Worm (Caenorhabditis elegans) whole organism, L4 larva: Measurements from ENCODE around the gene B0244.16.

ENCODE experiments used
- F26F4.8 ChIP-seq: fragments of 200-800 bp; sonication (Bioruptor generic); conservative IDR thresholded peaks from 2 replicates; pipeline ENCODE4 v1.3.6; 2022; ENCODE audit warnings: missing genetic modification characterization, missing compliant biosample characterization
- F37D6.2 ChIP-seq: sonication (generic microtip); optimal IDR thresholded peaks from 2 replicates; lab custom pipeline; 2016; ENCODE audit warnings: mild to moderate bottlenecking, missing genetic modification characterization, missing compliant biosample characterization
- T26A8.4 ChIP-seq: fragments of 200-800 bp; sonication (Bioruptor generic); IDR thresholded peaks from 2 replicates; pipeline ENCODE4 v1.3.6; 2022; ENCODE audit warnings: missing genetic modification characterization, missing compliant biosample characterization
- aha-1 ChIP-seq: fragments of 150-350 bp; peaks from one replicate; lab custom pipeline; 2014; ENCODE audit warnings: missing biosample characterization, missing genetic modification characterization
- aly-2 ChIP-seq: sonication (generic microtip); optimal IDR thresholded peaks from 2 replicates; lab custom pipeline; 2018; ENCODE audit warnings: missing biosample characterization, missing genetic modification characterization
- attf-4 ChIP-seq: sonication (generic microtip); optimal IDR thresholded peaks from 3 replicates; lab custom pipeline; 2017; ENCODE audit warnings: missing biosample characterization, missing genetic modification characterization
- ceh-28 ChIP-seq: fragments of 150-350 bp; optimal IDR thresholded peaks from 2 replicates; lab custom pipeline; 2014; ENCODE audit warnings: missing biosample characterization, missing genetic modification reagents, missing genetic modification characterization
- ceh-44 ChIP-seq: fragments of 200-800 bp; sonication (Bioruptor generic); IDR thresholded peaks from 2 replicates; pipeline ENCODE4 v1.3.6; 2022; ENCODE audit warnings: missing genetic modification reagents, missing genetic modification characterization, missing compliant biosample characterization
- ceh-62 ChIP-seq: sonication (generic microtip); optimal IDR thresholded peaks from 2 replicates; lab custom pipeline; 2017; ENCODE audit warnings: missing biosample characterization, missing genetic modification characterization
- ceh-82 ChIP-seq: sonication (generic microtip); optimal IDR thresholded peaks from 2 replicates; lab custom pipeline; 2017; ENCODE audit warnings: missing biosample characterization, missing genetic modification characterization
- daf-8 ChIP-seq: fragments of 200-800 bp; sonication (Bioruptor generic); IDR thresholded peaks from 2 replicates; pipeline ENCODE4 v1.3.6; 2022; ENCODE audit warnings: missing genetic modification characterization, missing compliant biosample characterization
- dpl-1 ChIP-seq: fragments of 150-350 bp; optimal IDR thresholded peaks from 2 replicates; lab custom pipeline; 2014; ENCODE audit warnings: missing biosample characterization, missing genetic modification reagents, missing genetic modification characterization
- duxl-1 ChIP-seq: sonication (generic microtip); optimal IDR thresholded peaks from 2 replicates; lab custom pipeline; 2016; ENCODE audit warnings: mild to moderate bottlenecking, missing genetic modification characterization, moderate library complexity, missing compliant biosample characterization; ENCODE audit not compliant: poor library complexity
- gei-8 ChIP-seq: fragments of 200-800 bp; sonication (Bioruptor generic); optimal IDR thresholded peaks from 2 replicates; lab custom pipeline; 2018; ENCODE audit warnings: mild to moderate bottlenecking, missing genetic modification characterization, missing compliant biosample characterization
- hmg-1.1 ChIP-seq: fragments of 200-800 bp; sonication (Bioruptor generic); IDR thresholded peaks from 2 replicates; pipeline ENCODE4 v1.3.6; 2022; ENCODE audit warnings: missing genetic modification reagents, missing genetic modification characterization, missing compliant biosample characterization
- jun-1 ChIP-seq: fragments of 150-350 bp; optimal IDR thresholded peaks from 2 replicates; lab custom pipeline; 2014; ENCODE audit warnings: missing biosample characterization, missing genetic modification reagents, missing genetic modification characterization
- lim-7 ChIP-seq: fragments of 200-800 bp; sonication (Bioruptor generic); IDR thresholded peaks from 2 replicates; pipeline ENCODE4 v1.3.6; 2022; ENCODE audit warnings: missing genetic modification characterization, missing compliant biosample characterization
- lin-15B ChIP-seq: fragments of 150-350 bp; sonication (generic microtip); optimal IDR thresholded peaks from 3 replicates; lab custom pipeline; 2014; ENCODE audit warnings: missing biosample characterization, missing genetic modification characterization
- lin-38 ChIP-seq: fragments of 200-800 bp; sonication (Bioruptor generic); IDR thresholded peaks from 2 replicates; pipeline ENCODE4 v1.3.6; 2022; ENCODE audit warnings: missing genetic modification reagents, missing genetic modification characterization, missing compliant biosample characterization
- lin-39 ChIP-seq: fragments of 150-350 bp; optimal IDR thresholded peaks from 2 replicates; lab custom pipeline; 2014; ENCODE audit warnings: missing biosample characterization, missing genetic modification reagents, missing genetic modification characterization
- madf-5 ChIP-seq, 2 experiments: fragments of 200-800 bp; sonication (Bioruptor generic); IDR thresholded peaks; 2 replicates each; pipeline ENCODE4 v1.3.6; 2022; ENCODE audit warnings: missing compliant biosample characterization in 2 of 2, missing genetic modification characterization in 2 of 2
- mdl-1 ChIP-seq, 2 experiments: fragments of 150-350 bp in 1 of 2; sonication (generic microtip) in 1 of 2; optimal IDR thresholded peaks; 2 replicates each; lab custom pipeline; 2014 to 2017; ENCODE audit warnings: missing biosample characterization in 2 of 2, missing genetic modification characterization in 2 of 2
- mdt-29 ChIP-seq: fragments of 200-800 bp; sonication (Bioruptor generic); IDR thresholded peaks from 2 replicates; pipeline ENCODE4 v1.3.6; 2022; ENCODE audit warnings: missing genetic modification reagents, missing genetic modification characterization, missing compliant biosample characterization
- mes-2 ChIP-seq: sonication (generic microtip); optimal IDR thresholded peaks from 2 replicates; lab custom pipeline; 2016; ENCODE audit warnings: missing genotype, mild to moderate bottlenecking, missing genetic modification characterization, missing compliant biosample characterization; ENCODE audit not compliant: poor library complexity, severe bottlenecking
- mxl-2 ChIP-seq: fragments of 200-800 bp; sonication (Bioruptor generic); conservative IDR thresholded peaks from 2 replicates; pipeline ENCODE4 v1.3.6; 2022; ENCODE audit warnings: missing genetic modification reagents, missing genetic modification characterization, missing compliant biosample characterization
- mxl-3 ChIP-seq: fragments of 200-800 bp; sonication (Bioruptor generic); optimal IDR thresholded peaks from 2 replicates; lab custom pipeline; 2018; ENCODE audit warnings: mild to moderate bottlenecking, missing genetic modification characterization, missing compliant biosample characterization
- nhr-11 ChIP-seq: fragments of 150-350 bp; optimal IDR thresholded peaks from 2 replicates; lab custom pipeline; 2014; ENCODE audit warnings: missing biosample characterization, missing genetic modification characterization
- nhr-237 ChIP-seq: sonication (generic microtip); optimal IDR thresholded peaks from 2 replicates; lab custom pipeline; 2017; ENCODE audit warnings: missing biosample characterization, missing genetic modification characterization
- nhr-28 ChIP-seq: fragments of 150-350 bp; optimal IDR thresholded peaks from 2 replicates; lab custom pipeline; 2014; ENCODE audit warnings: missing biosample characterization, missing genetic modification characterization
- nhr-41 ChIP-seq: fragments of 200-800 bp; sonication (Bioruptor generic); IDR thresholded peaks from 2 replicates; pipeline ENCODE4 v1.3.6; 2022; ENCODE audit warnings: missing genetic modification reagents, missing genetic modification characterization, missing compliant biosample characterization
- nhr-42 ChIP-seq: fragments of 200-800 bp; sonication (Bioruptor generic); IDR thresholded peaks from 2 replicates; pipeline ENCODE4 v1.3.6; 2022; ENCODE audit warnings: missing genetic modification characterization, missing compliant biosample characterization
- nhr-48 ChIP-seq: sonication (generic microtip); optimal IDR thresholded peaks from 2 replicates; lab custom pipeline; 2016; ENCODE audit warnings: mild to moderate bottlenecking, missing genetic modification characterization, missing compliant biosample characterization
- nhr-6 ChIP-seq: fragments of 150-350 bp; optimal IDR thresholded peaks from 2 replicates; lab custom pipeline; 2014; ENCODE audit warnings: missing biosample characterization, missing genetic modification characterization
- nhr-77 ChIP-seq: fragments of 150-350 bp; optimal IDR thresholded peaks from 2 replicates; lab custom pipeline; 2014; ENCODE audit warnings: missing biosample characterization, missing genetic modification characterization
- pha-4 ChIP-seq, 2 experiments: fragments of 150-350 bp in 1 of 2; fragments of 200-800 bp in 1 of 2; sonication (Bioruptor generic) in 1 of 2; IDR thresholded peaks in 1 of 2; optimal IDR thresholded peaks in 1 of 2; 2 replicates each; pipeline versions ENCODE4 v1.3.6 to Lab custom; 2014 to 2022; ENCODE audit warnings: missing genetic modification characterization in 2 of 2, missing genetic modification reagents in 2 of 2, missing biosample characterization in 1 of 2, missing compliant biosample characterization in 1 of 2
- sdz-12 ChIP-seq: fragments of 200-800 bp; sonication (Bioruptor generic); optimal IDR thresholded peaks from 2 replicates; lab custom pipeline; 2018; ENCODE audit warnings: mild to moderate bottlenecking, missing genetic modification characterization, missing compliant biosample characterization
- set-16 ChIP-seq: fragments of 200-800 bp; sonication (Bioruptor generic); IDR thresholded peaks from 2 replicates; pipeline ENCODE4 v1.3.6; 2022; ENCODE audit warnings: missing genetic modification reagents, missing genetic modification characterization, missing compliant biosample characterization
- snpc-1.2 ChIP-seq: fragments of 200-800 bp; sonication (Bioruptor generic); IDR thresholded peaks from 2 replicates; pipeline ENCODE4 v1.3.6; 2022; ENCODE audit warnings: missing genetic modification reagents, missing genetic modification characterization, missing compliant biosample characterization
- snpc-4 ChIP-seq: fragments of 150-350 bp; optimal IDR thresholded peaks from 2 replicates; lab custom pipeline; 2014; ENCODE audit warnings: missing biosample characterization, missing genetic modification characterization
- spr-1 ChIP-seq: sonication (generic microtip); optimal IDR thresholded peaks from 2 replicates; lab custom pipeline; 2016; ENCODE audit warnings: mild to moderate bottlenecking, missing genetic modification characterization, missing compliant biosample characterization
- spr-3 ChIP-seq: fragments of 200-800 bp; sonication (Bioruptor generic); optimal IDR thresholded peaks from 2 replicates; lab custom pipeline; 2018; ENCODE audit warnings: mild to moderate bottlenecking, missing genetic modification characterization, missing compliant biosample characterization
- tra-1 ChIP-seq: fragments of 200-800 bp; sonication (Bioruptor generic); IDR thresholded peaks from 2 replicates; pipeline ENCODE4 v1.3.6; 2022; ENCODE audit warnings: missing genetic modification reagents, missing genetic modification characterization, missing compliant biosample characterization
- unc-62 ChIP-seq, 3 experiments: fragments of 150-350 bp in 1 of 3; sonication (generic microtip); optimal IDR thresholded peaks in 2 of 3; peaks in 1 of 3; 1 replicate in 1 of 3; 2 replicates in 2 of 3; lab custom pipeline; 2014 to 2017; ENCODE audit warnings: missing biosample characterization in 3 of 3, missing genetic modification characterization in 3 of 3, missing genetic modification reagents in 3 of 3, missing genotype in 1 of 3
- vab-7 ChIP-seq: fragments of 200-800 bp; sonication (Bioruptor generic); IDR thresholded peaks from 2 replicates; pipeline ENCODE4 v1.3.6; 2022; ENCODE audit warnings: missing genetic modification reagents, missing genetic modification characterization, missing compliant biosample characterization
- zag-1 ChIP-seq: fragments of 150-350 bp; optimal IDR thresholded peaks from 2 replicates; lab custom pipeline; 2014; ENCODE audit warnings: missing biosample characterization, missing genetic modification characterization
- zfp-3 ChIP-seq: fragments of 200-800 bp; sonication (Bioruptor generic); conservative IDR thresholded peaks from 2 replicates; pipeline ENCODE4 v1.3.6; 2022; ENCODE audit warnings: missing genetic modification reagents, missing genetic modification characterization, missing compliant biosample characterization
- zip-2 ChIP-seq: fragments of 150-350 bp; optimal IDR thresholded peaks from 2 replicates; lab custom pipeline; 2014; ENCODE audit warnings: missing biosample characterization, missing genetic modification characterization

B0244.16 gene

DNA sequence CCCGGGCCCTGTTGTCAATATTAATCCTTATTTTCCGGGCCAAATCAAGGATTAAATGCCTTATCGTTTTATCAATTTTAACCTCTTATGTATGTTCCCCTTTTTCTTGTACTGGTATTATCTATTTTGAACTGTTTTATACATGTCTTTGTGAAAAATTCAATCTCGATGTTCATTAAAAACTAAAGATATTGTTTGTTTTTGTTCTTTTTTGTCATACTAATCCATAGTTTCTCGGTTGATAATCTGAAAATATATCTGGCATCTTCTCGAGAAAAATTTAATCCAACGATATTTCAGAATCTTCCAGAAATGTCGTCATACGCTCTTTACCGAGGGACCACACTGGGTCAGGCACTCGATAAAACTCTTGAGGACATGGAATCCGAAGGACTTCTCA, 47.0 kb upstream of the B0244.16 start, which contains the start of gene B0336.13:
TSS of gene B0336.13 (plus strand) at position 301 of the 400 bp plus-strand sequence.
- TF ChIP-seq lin-15B (tag; lab: Kevin White, UChicago) (no peak), dpl-1 (no peak), T26A8.4 (no peak), lin-39 (no peak), ceh-62 (no peak), ceh-82 (no peak), nhr-237 (tag; lab: Kevin White, UChicago) (no peak), spr-1 (tag; lab: Kevin White, UChicago) (no peak), mdt-29 (no peak)

DNA sequence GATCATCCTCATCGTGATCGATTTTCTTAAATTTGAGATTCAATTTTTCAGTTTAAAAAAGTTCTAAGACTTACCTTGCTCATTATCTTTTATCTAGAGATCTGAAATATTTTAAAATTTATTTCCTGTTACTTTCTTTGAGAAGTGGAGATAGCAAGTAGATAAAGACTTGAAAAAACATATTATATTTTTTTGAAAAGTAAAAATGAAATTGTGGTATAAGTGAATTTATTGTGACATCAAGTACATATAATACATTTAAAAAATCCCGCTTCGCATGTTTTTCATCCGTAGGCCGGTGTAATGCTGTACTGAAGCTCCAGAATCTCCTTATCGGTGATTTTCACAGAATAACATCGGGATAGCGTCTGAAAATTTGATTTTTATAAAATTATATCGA, 43.5 kb upstream of the B0244.16 start, which contains the start of gene B0336.7:
TSS of gene B0336.7 (minus strand) at position 101 of the 400 bp plus-strand sequence.
- TF ChIP-seq aly-2 (tag; lab: Kevin White, UChicago): no peak
- TF ChIP-seq aha-1: peak; percentile 27

ce11 chrIII:5697963-5698730, 42.6 kb upstream of the B0244.16 start, which contains the start of the genes lgg-3 and rgs-5:
Gene lgg-3, minus strand, starts transcription at chrIII:5698013.
Gene rgs-5, plus strand, starts transcription at chrIII:5698555.
- no peak for TF ChIP-seq mdl-1 (tag; optimal IDR thresholded peaks at IDR 0.05; lab: Kevin White, UChicago)
- peak; percentile 39; the same call in 1 of the 2 replicates for TF ChIP-seq lin-38
- no peak for TF ChIP-seq ceh-82
- TF ChIP-seq gei-8 (GFP tag; lab: Kevin White, UChicago): no peak
- no peak for TF ChIP-seq jun-1 (tag; lab: Kevin White, UChicago)
- no peak for TF ChIP-seq nhr-11 (tag; lab: Kevin White, UChicago)
- no peak for TF ChIP-seq ceh-44
- no peak for TF ChIP-seq lim-7 (GFP tag; lab: Robert Waterston, UW)
- no peak for TF ChIP-seq mxl-3 (GFP tag; lab: Kevin White, UChicago)
- no peak for TF ChIP-seq vab-7 (GFP tag; lab: Robert Waterston, UW)
- no peak for TF ChIP-seq zip-2
- TF ChIP-seq nhr-41: no peak
- no peak for TF ChIP-seq duxl-1 (tag; lab: Kevin White, UChicago)
- TF ChIP-seq ceh-62: no peak
- TF ChIP-seq zfp-3 (GFP tag; lab: Robert Waterston, UW): no peak
- no peak for TF ChIP-seq pha-4 (GFP tag; IDR thresholded peaks at IDR 0.05; lab: Robert Waterston, UW)
- no peak for TF ChIP-seq pha-4 (tag; optimal IDR thresholded peaks at IDR 0.05; lab: Kevin White, UChicago)
- peak; percentile 71 for TF ChIP-seq mes-2 (tag; lab: Kevin White, UChicago)
- no peak for TF ChIP-seq F26F4.8 (GFP tag; lab: Robert Waterston, UW)
- TF ChIP-seq nhr-48 (tag; lab: Kevin White, UChicago): no peak
- TF ChIP-seq snpc-1.2: no peak
- no peak for TF ChIP-seq snpc-4
- TF ChIP-seq sdz-12 (GFP tag; lab: Kevin White, UChicago): no peak
- no peak for TF ChIP-seq spr-1 (tag; lab: Kevin White, UChicago)
- TF ChIP-seq mxl-2: no peak
- TF ChIP-seq F37D6.2: no peak
- no peak for TF ChIP-seq spr-3 (GFP tag; lab: Kevin White, UChicago)
- TF ChIP-seq nhr-28 (tag; lab: Kevin White, UChicago): peak; percentile 51
- TF ChIP-seq nhr-77: no peak
- no peak for TF ChIP-seq daf-8 (GFP tag; lab: Robert Waterston, UW)
- no peak for TF ChIP-seq hmg-1.1 (GFP tag; lab: Robert Waterston, UW)
- TF ChIP-seq attf-4 (tag; lab: Kevin White, UChicago): no peak
- TF ChIP-seq nhr-6 (tag; lab: Kevin White, UChicago): peak; percentile 2
- no peak for TF ChIP-seq nhr-42 (GFP tag; lab: Robert Waterston, UW)
- no peak for TF ChIP-seq madf-5 (GFP tag; IDR thresholded peaks at IDR 0.05; lab: Robert Waterston, UW)
- TF ChIP-seq unc-62 (GFP tag; optimal IDR thresholded peaks at IDR 0.05 in 1 of 2; lab: Kevin White, UChicago): no peak
- no peak for TF ChIP-seq unc-62 (tag; optimal IDR thresholded peaks at IDR 0.05; lab: Kevin White, UChicago)
- no peak for TF ChIP-seq set-16
- no peak for TF ChIP-seq zag-1 (tag; lab: Kevin White, UChicago)
- TF ChIP-seq tra-1 (GFP tag; lab: Robert Waterston, UW): no peak
- TF ChIP-seq ceh-28 (tag; lab: Kevin White, UChicago): no peak
